Worm (Caenorhabditis elegans) whole organism, L2 larva: ENCODE results near the gene Y46H3A.4.

Source experiments
- unc-39 ChIP-seq: fragments of 150-350 bp; optimal IDR thresholded peaks from 2 replicates; lab custom pipeline; 2014; ENCODE audit warnings: missing biosample characterization, missing genetic modification characterization
- ztf-4 ChIP-seq: fragments of 150-350 bp; optimal IDR thresholded peaks from 2 replicates; lab custom pipeline; 2014; ENCODE audit warnings: missing biosample characterization, missing genetic modification characterization

DNA sequence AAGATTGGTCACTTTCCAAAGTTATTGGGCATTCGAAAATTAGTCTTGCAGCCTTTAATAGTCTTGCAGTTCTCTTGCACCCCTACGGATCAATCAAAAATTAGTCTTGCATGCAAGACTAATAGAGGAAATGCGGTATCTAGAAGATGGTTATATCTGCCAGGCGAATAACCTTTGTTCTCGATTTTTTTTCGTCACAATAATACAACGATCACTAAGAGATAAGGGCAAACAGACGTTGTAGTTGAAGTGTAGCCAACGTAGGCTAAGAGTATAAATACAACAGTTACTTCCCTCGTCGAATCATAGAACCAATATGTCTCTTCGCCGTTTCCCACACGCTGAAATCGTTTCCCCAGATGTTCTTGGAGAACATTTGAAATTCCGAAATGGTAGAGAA is 30.8 kb upstream of the Y46H3A.4 start, which contains the start of gene T10B5.8:
- no peak for TF ChIP-seq ztf-4 (tag; lab: Kevin White, UChicago)
- no peak for TF ChIP-seq unc-39
